Fruit fly (Drosophila melanogaster) whole organism, pupa: ENCODE results near the gene Tis11.

ENCODE experiments used
- CG10348 ChIP-seq: fragments of 200-800 bp; sonication (Bioruptor generic); IDR thresholded peaks from 2 replicates; pipeline ENCODE4 v1.3.6; 2022; ENCODE audit warnings: missing biosample characterization, missing genetic modification characterization
- CG12605 ChIP-seq: fragments of 200-800 bp; sonication (Bioruptor generic); IDR thresholded peaks from 2 replicates; pipeline ENCODE4 v1.3.6; 2022; ENCODE audit warnings: missing biosample characterization, missing genetic modification characterization
- CG13204 ChIP-seq: fragments of 200-800 bp; sonication (Bioruptor generic); optimal IDR thresholded peaks from 2 replicates; lab custom pipeline; 2018; ENCODE audit warnings: missing biosample characterization, mild to moderate bottlenecking, missing genetic modification characterization, moderate library complexity
- CG14655 ChIP-seq: fragments of 200-800 bp; sonication (Bioruptor generic); optimal IDR thresholded peaks from 3 replicates; lab custom pipeline; 2017; ENCODE audit warnings: mild to moderate bottlenecking, missing biosample characterization, missing genetic modification reagents, missing genetic modification characterization
- CG15710 ChIP-seq: fragments of 200-800 bp; sonication (Bioruptor generic); optimal IDR thresholded peaks from 2 replicates; lab custom pipeline; 2018; ENCODE audit warnings: missing biosample characterization, mild to moderate bottlenecking, missing genetic modification characterization, moderate library complexity
- CG17806 ChIP-seq: fragments of 200-800 bp; sonication (Bioruptor generic); optimal IDR thresholded peaks from 2 replicates; lab custom pipeline; 2018; ENCODE audit warnings: missing biosample characterization, mild to moderate bottlenecking, missing genetic modification characterization, moderate library complexity
- CG32121 ChIP-seq: fragments of 200-800 bp; sonication (Bioruptor generic); IDR thresholded peaks from 2 replicates; pipeline ENCODE4 v1.3.6; 2022; ENCODE audit warnings: missing biosample characterization, missing genetic modification characterization
- CG34367 ChIP-seq: fragments of 200-800 bp; sonication (Bioruptor generic); optimal IDR thresholded peaks from 2 replicates; lab custom pipeline; 2018; ENCODE audit warnings: missing biosample characterization, mild to moderate bottlenecking, missing genetic modification characterization
- CG4496 ChIP-seq: fragments of 200-800 bp; sonication (Bioruptor generic); IDR thresholded peaks from 3 replicates; pipeline ENCODE4 v1.3.6; 2022; ENCODE audit warnings: missing biosample characterization, missing genetic modification characterization
- CG8159 ChIP-seq: fragments of 200-800 bp; sonication (Bioruptor generic); optimal IDR thresholded peaks from 3 replicates; lab custom pipeline; 2018; ENCODE audit warnings: missing biosample characterization, mild to moderate bottlenecking, missing genetic modification characterization, moderate library complexity
- CG8301 ChIP-seq: fragments of 200-800 bp; sonication (Bioruptor generic); optimal IDR thresholded peaks from 2 replicates; lab custom pipeline; 2018; ENCODE audit warnings: missing biosample characterization, mild to moderate bottlenecking, missing genetic modification characterization
- CG9948 ChIP-seq: fragments of 200-800 bp; sonication (Bioruptor generic); optimal IDR thresholded peaks from 2 replicates; lab custom pipeline; 2018; ENCODE audit warnings: missing biosample characterization, mild to moderate bottlenecking, missing genetic modification characterization, moderate library complexity
- D1 ChIP-seq: fragments of 200-800 bp; sonication (Bioruptor generic); optimal IDR thresholded peaks from 2 replicates; lab custom pipeline; 2018; ENCODE audit warnings: missing biosample characterization, mild to moderate bottlenecking, missing genetic modification characterization, moderate library complexity
- EcR ChIP-seq: fragments of 200-800 bp; sonication (Bioruptor generic); optimal IDR thresholded peaks from 3 replicates; lab custom pipeline; 2019; ENCODE audit warnings: missing biosample characterization, missing genetic modification characterization, mild to moderate bottlenecking, moderate library complexity, missing genetic modification reagents
- Ets98B ChIP-seq: fragments of 200-800 bp; sonication (Bioruptor generic); IDR thresholded peaks from 2 replicates; pipeline ENCODE4 v1.3.6; 2022; ENCODE audit warnings: missing biosample characterization, missing genetic modification characterization
- Pif1A ChIP-seq: fragments of 200-800 bp; sonication (Bioruptor generic); optimal IDR thresholded peaks from 3 replicates; lab custom pipeline; 2016; ENCODE audit warnings: missing biosample characterization, missing genetic modification characterization
- Pif1B ChIP-seq: fragments of 200-800 bp; sonication (Bioruptor generic); optimal IDR thresholded peaks from 3 replicates; lab custom pipeline; 2016; ENCODE audit warnings: missing biosample characterization, missing genetic modification characterization
- Snoo ChIP-seq: fragments of 200-800 bp; sonication (Bioruptor generic); optimal IDR thresholded peaks from 3 replicates; lab custom pipeline; 2017; ENCODE audit warnings: missing biosample characterization, mild to moderate bottlenecking, missing genetic modification characterization, inconsistent platforms
- fd96Ca ChIP-seq: fragments of 200-800 bp; sonication (Bioruptor generic); IDR thresholded peaks from 3 replicates; pipeline ENCODE4 v1.3.6; 2022; ENCODE audit warnings: missing biosample characterization, missing genetic modification characterization
- gl ChIP-seq: fragments of 200-800 bp; sonication (Bioruptor generic); optimal IDR thresholded peaks from 2 replicates; lab custom pipeline; 2018; ENCODE audit warnings: missing biosample characterization, mild to moderate bottlenecking, missing genetic modification characterization
- rn ChIP-seq: fragments of 200-800 bp; sonication (Bioruptor generic); IDR thresholded peaks from 2 replicates; pipeline ENCODE4 v1.3.6; 2022; ENCODE audit warnings: missing biosample characterization, missing genetic modification characterization

Tis11 gene

DNA sequence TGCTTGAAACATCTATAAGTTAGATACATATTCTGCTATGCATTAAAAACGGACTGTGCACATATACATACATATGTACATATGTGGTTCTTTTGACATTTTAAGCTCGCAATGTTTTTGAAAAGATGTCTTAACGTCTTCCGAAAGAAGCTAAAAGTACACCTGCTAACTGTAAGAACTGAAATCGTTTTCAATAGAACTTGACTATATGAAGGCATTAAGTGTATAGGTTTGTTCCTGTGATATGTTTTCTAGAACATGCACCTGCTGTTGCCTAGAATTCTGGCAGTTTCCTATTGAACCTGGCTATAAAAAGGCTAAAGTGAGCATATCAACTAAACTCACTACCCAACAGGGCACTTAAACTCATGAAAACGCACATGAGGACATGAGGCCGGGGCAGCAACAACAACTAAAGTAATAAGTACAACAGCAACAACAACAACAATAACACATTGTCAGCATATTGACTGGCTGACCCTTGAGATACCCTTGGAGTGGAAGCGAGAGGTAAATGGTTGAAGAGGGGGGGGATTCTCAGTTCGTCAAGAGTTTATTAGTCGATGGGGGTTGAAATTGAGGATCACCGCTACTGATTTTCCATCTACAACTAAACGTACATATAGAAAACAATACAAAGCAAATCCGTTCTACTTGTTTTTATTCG is 5.0 kb downstream of the Tis11 start:
- no peak for TF ChIP-seq CG8159 (tag; lab: Kevin White, UChicago)
- TF ChIP-seq fd96Ca (GFP tag; lab: Robert Waterston, UW), result no peak
- TF ChIP-seq D1 (tag; lab: Kevin White, UChicago), result no peak
- TF ChIP-seq CG34367 (tag; lab: Kevin White, UChicago), result no peak
- TF ChIP-seq Pif1A, result no peak
- TF ChIP-seq gl (tag; lab: Kevin White, UChicago), result no peak
- no peak for TF ChIP-seq EcR (GFP tag; lab: Kevin White, UChicago)
- no peak for TF ChIP-seq CG15710 (tag; lab: Kevin White, UChicago)
- TF ChIP-seq rn, result no peak
- no peak for TF ChIP-seq CG14655 (GFP tag; lab: Kevin White, UChicago)
- TF ChIP-seq CG10348 (GFP tag; lab: Robert Waterston, UW), result no peak
- TF ChIP-seq CG4496, result no peak

DNA sequence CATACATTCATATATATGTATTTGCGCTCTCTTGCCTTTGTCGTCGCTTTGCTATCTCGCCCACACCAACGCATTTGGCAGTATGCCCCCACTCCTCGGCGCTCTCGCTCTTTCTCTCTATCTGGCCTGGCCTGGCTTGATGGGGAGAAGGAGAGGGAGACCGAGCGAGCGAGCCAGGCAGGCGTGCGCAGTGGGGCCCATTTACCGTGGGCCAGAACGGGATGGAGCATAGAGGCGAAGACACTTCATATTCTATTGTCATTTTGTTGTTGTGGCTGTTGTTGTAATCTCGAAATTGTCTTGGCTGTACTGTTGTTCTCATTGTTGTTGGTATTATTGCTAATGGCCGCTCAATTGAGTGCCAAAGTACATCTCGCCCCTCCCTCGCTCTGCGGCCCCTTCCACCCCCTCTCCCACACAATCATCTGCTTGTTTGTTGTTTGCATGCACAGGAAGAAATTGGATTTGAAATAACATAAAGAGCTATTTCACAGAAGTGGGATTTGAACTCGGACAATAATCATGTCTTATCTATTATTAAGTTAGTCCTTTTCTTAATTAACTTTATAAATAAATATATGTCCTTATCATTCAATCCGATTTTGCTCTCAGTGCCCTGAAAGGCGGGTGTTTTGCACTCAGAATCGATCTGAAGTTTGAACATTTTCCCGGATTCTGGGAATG is 6.0 kb downstream of the Tis11 start:
- TF ChIP-seq EcR (GFP tag; lab: Kevin White, UChicago) (peak; percentile 54), CG17806 (peak; percentile 90), CG9948 (tag; lab: Kevin White, UChicago) (peak; percentile 87), Pif1A (peak; percentile 69), Pif1B (GFP tag; lab: Kevin White, UChicago) (peak; percentile 73), D1 (tag; lab: Kevin White, UChicago) (peak; percentile 58), CG10348 (GFP tag; lab: Robert Waterston, UW) (peak; percentile 74), CG8159 (tag; lab: Kevin White, UChicago) (peak; percentile 89), CG8301 (peak; percentile 91), gl (tag; lab: Kevin White, UChicago) (peak; percentile 72), CG15710 (tag; lab: Kevin White, UChicago) (peak; percentile 89), CG14655 (GFP tag; lab: Kevin White, UChicago) (peak; percentile 95), CG34367 (tag; lab: Kevin White, UChicago) (peak; percentile 89), rn (peak; percentile 85), CG13204 (GFP tag; lab: Kevin White, UChicago) (peak; percentile 62), CG4496 (peak; percentile 96), CG12605 (GFP tag; lab: Robert Waterston, UW) (peak; percentile 92), Snoo (tag; lab: Kevin White, UChicago) (peak; percentile 86), Ets98B (GFP tag; lab: Robert Waterston, UW) (peak; percentile 94), fd96Ca (GFP tag; lab: Robert Waterston, UW) (peak; percentile 91), CG32121 (peak; percentile 92)

DNA sequence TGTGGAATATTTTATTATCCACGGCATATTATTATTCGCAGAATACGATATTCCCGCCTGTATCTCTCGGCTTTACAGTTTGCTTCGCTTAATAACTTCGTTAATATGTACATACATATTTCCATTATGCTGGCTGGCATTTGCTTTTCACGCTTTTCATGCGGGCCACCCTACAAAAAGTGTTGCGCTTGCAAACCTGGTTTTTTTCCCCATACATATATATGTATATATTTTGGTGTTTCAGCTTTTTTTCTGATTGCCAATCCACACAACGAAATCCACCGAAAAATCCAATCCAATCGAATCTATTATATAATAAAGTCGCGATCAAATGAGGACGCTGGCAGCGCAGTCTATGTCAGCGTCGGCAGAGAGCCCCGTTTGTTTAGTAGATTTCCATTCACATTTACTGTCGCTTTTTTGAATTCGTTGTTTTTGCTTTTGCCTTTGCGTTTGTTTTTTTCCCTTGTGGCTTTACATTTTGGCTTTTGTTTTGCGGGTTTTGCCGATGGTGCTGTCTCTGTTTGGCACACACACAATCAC is 6.7 kb downstream of the Tis11 start:
- TF ChIP-seq fd96Ca (GFP tag; lab: Robert Waterston, UW) (0 out of 3 replicates have a peak, but pooled peaks have one; percentile 7), CG8159 (tag; lab: Kevin White, UChicago) (peak; percentile 22), CG13204 (GFP tag; lab: Kevin White, UChicago) (no peak), CG9948 (tag; lab: Kevin White, UChicago) (no peak), Pif1B (GFP tag; lab: Kevin White, UChicago) (no peak), rn (no peak)
- TF ChIP-seq, all 21 proteins: peak for 2

DNA sequence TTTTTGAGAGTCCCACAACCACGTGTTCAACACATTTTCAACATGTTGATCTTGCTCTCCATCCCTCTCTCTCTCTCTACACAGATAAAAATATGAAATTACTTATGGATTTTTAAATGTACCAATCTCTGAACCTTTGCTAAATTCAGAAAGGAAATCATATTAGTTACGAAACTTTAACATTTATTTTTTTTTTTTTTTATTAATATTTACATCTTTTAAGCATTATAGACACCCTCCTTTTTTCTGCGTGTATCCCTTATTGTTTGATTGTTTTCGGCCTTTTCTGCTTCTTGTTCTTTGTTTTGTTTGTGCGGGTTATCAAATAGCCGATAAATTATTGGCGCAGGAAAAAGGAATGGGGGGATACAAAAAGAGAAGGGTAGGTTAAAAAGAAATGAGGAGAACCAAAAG is 7.3 kb downstream of the Tis11 start:
- TF ChIP-seq gl (tag; lab: Kevin White, UChicago) (peak; percentile 36), Pif1A (peak; percentile 66), CG13204 (GFP tag; lab: Kevin White, UChicago) (peak; percentile 48), CG34367 (tag; lab: Kevin White, UChicago) (peak; percentile 70), CG9948 (tag; lab: Kevin White, UChicago) (peak; percentile 87), CG17806 (peak; percentile 86), CG14655 (GFP tag; lab: Kevin White, UChicago) (peak; percentile 66), CG32121 (peak; percentile 72), Snoo (tag; lab: Kevin White, UChicago) (peak; percentile 92), CG10348 (GFP tag; lab: Robert Waterston, UW) (no peak), fd96Ca (GFP tag; lab: Robert Waterston, UW) (no peak), rn (peak; percentile 54; the same call in 1 of the 2 replicates), Ets98B (GFP tag; lab: Robert Waterston, UW) (peak; percentile 79), CG8159 (tag; lab: Kevin White, UChicago) (peak; percentile 90), CG15710 (tag; lab: Kevin White, UChicago) (peak; percentile 86), CG8301 (peak; percentile 47), D1 (tag; lab: Kevin White, UChicago) (peak; percentile 54), EcR (GFP tag; lab: Kevin White, UChicago) (no peak), Pif1B (GFP tag; lab: Kevin White, UChicago) (peak; percentile 73), CG12605 (GFP tag; lab: Robert Waterston, UW) (peak; percentile 83), CG4496 (peak; percentile 90)

DNA sequence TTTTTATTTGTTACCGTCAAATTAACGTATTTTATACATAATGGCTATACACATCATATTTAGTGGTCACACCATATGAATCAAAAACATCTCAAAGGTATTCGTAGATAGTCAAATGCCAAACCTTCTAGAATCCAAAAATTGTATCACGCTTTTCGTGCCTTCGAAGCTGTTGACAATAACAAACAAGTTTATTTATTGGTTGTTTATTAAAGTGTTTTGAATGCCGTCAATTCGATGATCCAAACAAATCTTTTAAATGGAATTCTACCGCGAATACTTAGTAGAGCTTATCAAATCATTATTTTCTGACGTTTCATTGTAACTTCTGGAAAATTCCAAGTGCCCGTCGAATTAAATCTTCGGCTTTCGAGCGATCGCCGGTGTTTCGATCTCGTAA is 7.8 kb downstream of the Tis11 start:
- TF ChIP-seq CG14655 (GFP tag; lab: Kevin White, UChicago), result no peak
- no peak for TF ChIP-seq rn
- TF ChIP-seq CG34367 (tag; lab: Kevin White, UChicago), result no peak
- TF ChIP-seq Snoo (tag; lab: Kevin White, UChicago), result no peak
- TF ChIP-seq fd96Ca (GFP tag; lab: Robert Waterston, UW), result no peak
- no peak for TF ChIP-seq CG32121
- TF ChIP-seq Ets98B (GFP tag; lab: Robert Waterston, UW), result no peak
- TF ChIP-seq CG4496, result no peak
- no peak for TF ChIP-seq Pif1A
- TF ChIP-seq CG13204 (GFP tag; lab: Kevin White, UChicago), result no peak
